Fruit fly (Drosophila melanogaster): ENCODE results near the gene ND-42.
A peak's percentile ranks its signal among the peaks of the same experiment; 100 is the strongest.

The ND-42 gene

DNA sequence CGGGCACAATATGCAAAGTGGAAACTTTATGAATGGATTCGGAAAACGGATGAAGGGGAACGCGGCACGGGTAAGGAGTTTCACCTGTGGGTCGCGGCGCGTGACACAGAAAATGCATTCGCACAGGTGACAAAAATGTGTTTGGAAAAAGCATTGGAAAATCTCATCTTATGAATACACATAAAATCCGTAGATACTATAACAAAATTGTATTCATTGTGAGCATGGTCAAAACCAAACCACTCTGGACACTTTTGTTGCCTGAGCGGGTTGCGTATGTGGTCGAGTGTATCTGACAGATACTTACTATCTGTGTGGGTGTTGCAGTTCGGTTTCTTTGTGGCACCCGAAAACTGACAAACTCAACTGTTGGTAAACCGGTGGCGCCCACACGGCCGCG, 12.0 kb downstream of the ND-42 start (continued):
- TF ChIP-seq ems (GFP tag; optimal IDR thresholded peaks at IDR 0.05) (peak; percentile 29), CG1647 (GFP tag; optimal IDR thresholded peaks at IDR 0.05) (no peak), Hr3 (GFP tag; optimal IDR thresholded peaks at IDR 0.05) (peak; percentile 25), ssp (GFP tag; IDR thresholded peaks at IDR 0.05) (no peak; the same call in 1 of the 2 replicates), Jarid2 (GFP tag; optimal IDR thresholded peaks at IDR 0.05) (no peak), bab2 (GFP tag; optimal IDR thresholded peaks at IDR 0.05) (peak; percentile 8), CG4424 (GFP tag; optimal IDR thresholded peaks at IDR 0.05) (peak; percentile 44), CG5953 (GFP tag; IDR thresholded peaks at IDR 0.05) (peak; percentile 70), CG12942 (GFP tag; optimal IDR thresholded peaks at IDR 0.05) (peak; percentile 25), CG6254 (GFP tag; optimal IDR thresholded peaks at IDR 0.05) (no peak), tgo (GFP tag; IDR thresholded peaks at IDR 0.05) (peak; percentile 70), CG8290 (GFP tag; optimal IDR thresholded peaks at IDR 0.05) (no peak), CG8290 (tag; optimal IDR thresholded peaks at IDR 0.05) (no peak), ara (GFP tag; IDR thresholded peaks at IDR 0.05) (peak; percentile 60), CG12104 (GFP tag; optimal IDR thresholded peaks at IDR 0.05) (no peak), CG30403 (GFP tag; optimal IDR thresholded peaks at IDR 0.05) (peak; percentile 38), Dip2 (GFP tag; IDR thresholded peaks at IDR 0.05) (no peak), Scr (GFP tag; IDR thresholded peaks at IDR 0.05; ENCODE audit: partially characterized antibody) (no peak), wor (GFP tag; IDR thresholded peaks at IDR 0.05) (peak; percentile 43), CG10321 (GFP tag; IDR thresholded peaks at IDR 0.05) (0 out of 2 replicates have a peak, but pooled peaks have one; percentile 17), bigmax (GFP tag; optimal IDR thresholded peaks at IDR 0.05) (no peak), pfk (GFP tag; optimal IDR thresholded peaks at IDR 0.05) (no peak), ftz-f1 (GFP tag; optimal IDR thresholded peaks at IDR 0.05) (no peak), CoRest (tag; optimal IDR thresholded peaks at IDR 0.05) (peak; percentile 27), B-H1 (GFP tag; IDR thresholded peaks at IDR 0.05) (peak; percentile 42; the same call in 1 of the 3 replicates), CG15601 (tag; optimal IDR thresholded peaks at IDR 0.05) (peak; percentile 32), NfI (GFP tag; optimal IDR thresholded peaks at IDR 0.05) (no peak), CG6272 (GFP tag; IDR thresholded peaks at IDR 0.05) (0 out of 2 replicates have a peak, but pooled peaks have one; percentile 6), HLH4C (GFP tag; IDR thresholded peaks at IDR 0.05; ENCODE audit: partially characterized antibody) (no peak), ttk (GFP tag; IDR thresholded peaks at IDR 0.05) (peak; percentile 52), CG10431 (GFP tag; optimal IDR thresholded peaks at IDR 0.05) (no peak), CG2199 (GFP tag; IDR thresholded peaks at IDR 0.05) (no peak), slou (GFP tag; optimal IDR thresholded peaks at IDR 0.05) (no peak), CrebB (tag; optimal IDR thresholded peaks at IDR 0.05) (no peak), vvl (GFP tag; IDR thresholded peaks at IDR 0.05) (peak; percentile 89), CG7987 (GFP tag; optimal IDR thresholded peaks at IDR 0.05) (no peak), vfl (GFP tag; optimal IDR thresholded peaks at IDR 0.05) (no peak), E2f2 (GFP tag; IDR thresholded peaks at IDR 0.05) (peak; percentile 52; the same call in 1 of the 2 replicates), CG17802 (tag; optimal IDR thresholded peaks at IDR 0.05) (no peak), sr (GFP tag; IDR thresholded peaks at IDR 0.05) (peak; percentile 85; the same call in 2 of the 3 replicates), az2 (GFP tag; optimal IDR thresholded peaks at IDR 0.05) (peak; percentile 71), sob (GFP tag; IDR thresholded peaks at IDR 0.05) (peak; percentile 55), CG11723 (GFP tag; optimal IDR thresholded peaks at IDR 0.05) (no peak), Mad (GFP tag; optimal IDR thresholded peaks at IDR 0.05) (peak; percentile 17), trh (GFP tag; optimal IDR thresholded peaks at IDR 0.05) (no peak), danr (GFP tag; IDR thresholded peaks at IDR 0.05) (no peak), CG11695 (GFP tag; IDR thresholded peaks at IDR 0.05) (no peak; the same call in 2 of the 3 replicates), Xrp1 (GFP tag; IDR thresholded peaks at IDR 0.05) (peak; percentile 82), esg (GFP tag; conservative IDR thresholded peaks at IDR 0.05) (peak; percentile 29; the same call in 1 of the 2 replicates), CG10979 (tag; optimal IDR thresholded peaks at IDR 0.05) (peak; percentile 58), Gsc (GFP tag; IDR thresholded peaks at IDR 0.05) (no peak), CG2889 (GFP tag; IDR thresholded peaks at IDR 0.05) (no peak), CG8089 (GFP tag; optimal IDR thresholded peaks at IDR 0.05) (no peak)

All from whole organism, embryonic.